Fruit fly (Drosophila melanogaster): Measurements from ENCODE around the gene Mcm10.
A peak's percentile ranks its signal among the peaks of the same experiment; 100 is the strongest.

The Mcm10 gene

DNA sequence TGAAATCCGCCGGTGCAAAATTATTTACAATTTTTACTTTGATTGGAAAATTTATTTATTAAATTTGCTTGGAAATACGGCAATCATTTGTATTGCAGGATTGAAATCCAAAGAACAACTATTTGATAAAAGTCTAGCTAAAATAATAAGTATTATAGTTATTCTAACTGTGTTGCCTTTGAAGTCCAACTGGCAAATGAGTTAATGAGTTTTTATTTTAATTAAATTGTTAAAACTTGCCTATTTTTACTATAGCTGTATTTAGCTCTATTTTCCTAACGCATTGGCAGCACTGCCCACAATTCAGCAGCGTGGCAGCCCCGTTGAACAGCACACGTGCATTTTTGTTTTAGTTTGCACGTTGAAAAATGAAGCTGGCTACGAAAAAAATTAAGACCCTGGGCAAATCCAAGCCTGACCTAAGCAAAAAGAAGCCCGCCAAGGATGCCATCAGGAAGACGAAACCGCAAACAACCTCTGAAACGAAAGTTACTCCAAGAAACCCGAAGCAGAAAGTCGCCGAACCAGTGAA lies 16.4 kb upstream of the Mcm10 start, which contains the start of gene Noc2 (continued):
- TF ChIP-seq ERR (GFP tag; optimal IDR thresholded peaks at IDR 0.05) (no peak), bab2 (GFP tag; optimal IDR thresholded peaks at IDR 0.05) (no peak), Antp (GFP tag; optimal IDR thresholded peaks at IDR 0.05) (peak; percentile 37), fd102C (GFP tag; optimal IDR thresholded peaks at IDR 0.05) (no peak), pb (GFP tag; optimal IDR thresholded peaks at IDR 0.05) (no peak), lov (optimal IDR thresholded peaks at IDR 0.05) (no peak), lov (GFP tag; IDR thresholded peaks at IDR 0.05) (no peak), aop (GFP tag; IDR thresholded peaks at IDR 0.05) (no peak), CG8290 (GFP tag; optimal IDR thresholded peaks at IDR 0.05) (no peak), CG8290 (tag; optimal IDR thresholded peaks at IDR 0.05) (peak in 1 of 2 experiments; percentile 46), CG12071 (GFP tag; optimal IDR thresholded peaks at IDR 0.05) (no peak), Camta (GFP tag; optimal IDR thresholded peaks at IDR 0.05) (peak; percentile 42), hth (optimal IDR thresholded peaks at IDR 0.05) (no peak), croc (GFP tag; conservative IDR thresholded peaks at IDR 0.05) (no peak), CG15514 (GFP tag; optimal IDR thresholded peaks at IDR 0.05) (peak; percentile 37), z (GFP tag; IDR thresholded peaks at IDR 0.05) (no peak), Mrtf (GFP tag; IDR thresholded peaks at IDR 0.05) (peak; percentile 42; the same call in 2 of the 3 replicates), CG2678 (tag; optimal IDR thresholded peaks at IDR 0.05) (peak; percentile 67), CG9437 (GFP tag; optimal IDR thresholded peaks at IDR 0.05) (peak; percentile 14), MESR4 (GFP tag; optimal IDR thresholded peaks at IDR 0.05) (peak; percentile 74), grn (GFP tag; optimal IDR thresholded peaks at IDR 0.05) (no peak), ash1 (GFP tag; optimal IDR thresholded peaks at IDR 0.05) (no peak), CG8944 (GFP tag; optimal IDR thresholded peaks at IDR 0.05) (peak; percentile 16), lola (GFP tag; optimal IDR thresholded peaks at IDR 0.05) (peak in 1 of 3 experiments; percentile 30), CG10959 (GFP tag; IDR thresholded peaks at IDR 0.05) (no peak), CG17829 (tag; optimal IDR thresholded peaks at IDR 0.05) (peak; percentile 44), CG18599 (GFP tag; optimal IDR thresholded peaks at IDR 0.05) (peak; percentile 54), toy (GFP tag; IDR thresholded peaks at IDR 0.05) (no peak), trh (GFP tag; optimal IDR thresholded peaks at IDR 0.05) (no peak), grau (tag; optimal IDR thresholded peaks at IDR 0.05) (peak; percentile 56), Eip74EF (GFP tag; optimal IDR thresholded peaks at IDR 0.05) (no peak), Scr (GFP tag; IDR thresholded peaks at IDR 0.05; ENCODE audit: partially characterized antibody) (no peak), CG14965 (GFP tag; optimal IDR thresholded peaks at IDR 0.05; ENCODE audit: borderline replicate concordance) (no peak), CG6813 (GFP tag; optimal IDR thresholded peaks at IDR 0.05) (no peak), slp2 (GFP tag; optimal IDR thresholded peaks at IDR 0.05) (no peak), twi (tag; optimal IDR thresholded peaks at IDR 0.05) (peak; percentile 2), Elba2 (GFP tag; optimal IDR thresholded peaks at IDR 0.05) (no peak), lbe (GFP tag; optimal IDR thresholded peaks at IDR 0.05) (no peak), lilli (GFP tag; optimal IDR thresholded peaks at IDR 0.05) (peak; percentile 52), salm (tag; optimal IDR thresholded peaks at IDR 0.05) (no peak), zfh2 (GFP tag; optimal IDR thresholded peaks at IDR 0.05) (peak; percentile 48), fd96Cb (tag; optimal IDR thresholded peaks at IDR 0.05) (peak; percentile 48), CG1792 (GFP tag; optimal IDR thresholded peaks at IDR 0.05) (no peak), br (optimal IDR thresholded peaks at IDR 0.05) (no peak), Ptx1 (GFP tag; IDR thresholded peaks at IDR 0.05) (peak; percentile 61), CG12219 (GFP tag; optimal IDR thresholded peaks at IDR 0.05) (no peak), CG6654 (GFP tag; optimal IDR thresholded peaks at IDR 0.05) (peak; percentile 20), chm (GFP tag; IDR thresholded peaks at IDR 0.05) (no peak), dmrt99B (tag; optimal IDR thresholded peaks at IDR 0.05) (peak; percentile 31), Mes4 (GFP tag; optimal IDR thresholded peaks at IDR 0.05) (no peak), CG34422 (GFP tag; IDR thresholded peaks at IDR 0.05) (peak; percentile 60; the same call in 2 of the 3 replicates), NC2β (GFP tag; optimal IDR thresholded peaks at IDR 0.05) (no peak)
